Worm (Caenorhabditis elegans): ENCODE measurements around the gene cisd-3.1.

DNA sequence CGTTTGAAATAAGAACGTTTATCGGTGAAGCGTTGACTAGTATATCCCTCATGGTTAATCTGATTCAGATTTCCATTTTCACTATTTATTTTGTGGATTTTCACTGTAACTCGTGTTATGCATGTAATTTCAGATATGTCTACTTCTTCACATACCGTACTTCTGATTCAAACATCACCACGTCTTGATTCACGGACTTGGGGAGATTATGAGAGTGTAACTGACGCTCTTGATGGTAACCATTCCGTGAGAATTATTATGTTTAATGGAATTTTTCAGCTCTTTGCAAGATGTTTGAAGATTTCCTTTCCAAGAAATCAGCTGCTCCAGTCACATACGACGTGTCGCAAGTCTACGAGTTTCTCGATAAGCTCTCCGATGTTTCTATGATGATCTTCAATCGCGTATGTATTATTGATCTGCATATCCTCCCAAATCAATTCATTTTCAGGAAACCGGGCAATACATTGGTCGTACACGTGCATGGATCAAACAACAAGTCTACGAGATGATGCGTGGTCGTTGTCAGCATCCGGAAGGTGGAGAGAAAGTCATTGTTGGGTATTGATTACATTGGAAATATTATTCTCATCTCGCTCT lies 50.5 kb downstream of the cisd-3.1 start, which contains the start of gene erh-2:
- TF ChIP-seq ces-1 (GFP tag; optimal IDR thresholded peaks at IDR 0.05) (no peak), dpl-1 (GFP tag; optimal IDR thresholded peaks at IDR 0.05) (no peak)

Data from whole organism, L1 larva.